Fruit fly (Drosophila melanogaster): ENCODE measurements around the gene CG15599.

Gene CG15599

DNA sequence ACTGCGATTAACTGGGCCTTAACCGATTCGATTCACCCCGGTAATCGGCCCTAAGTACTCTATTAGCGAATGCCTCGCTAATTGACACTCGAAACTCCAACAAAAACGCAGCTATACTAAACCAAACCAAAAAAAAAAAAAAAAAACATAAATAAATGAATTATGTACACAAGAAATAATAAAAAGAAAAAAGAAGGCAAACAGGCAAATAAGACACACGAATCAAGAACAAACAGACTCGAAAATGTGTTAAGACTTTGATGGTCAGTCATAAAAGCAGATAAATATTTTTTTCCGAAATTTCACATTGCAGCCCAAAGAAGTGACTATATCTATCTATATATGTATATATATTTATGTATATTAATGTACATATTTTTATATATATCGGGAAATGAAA, 48.7 kb downstream of the CG15599 start (continued):
- TF ChIP-seq crol (GFP tag; IDR thresholded peaks at IDR 0.05) (no peak), Atf6 (GFP tag; IDR thresholded peaks at IDR 0.05) (peak; percentile 43; the same call in 1 of the 2 replicates), BEAF-32 (GFP tag; optimal IDR thresholded peaks at IDR 0.05) (no peak), pfk (GFP tag; optimal IDR thresholded peaks at IDR 0.05) (no peak), unpg (GFP tag; optimal IDR thresholded peaks at IDR 0.05) (peak; percentile 15), lab (GFP tag; optimal IDR thresholded peaks at IDR 0.05) (peak; percentile 43), CG17361 (GFP tag; IDR thresholded peaks at IDR 0.05) (no peak), hkb (optimal IDR thresholded peaks at IDR 0.05) (no peak), hkb (GFP tag; IDR thresholded peaks at IDR 0.05) (peak; percentile 24; the same call in 1 of the 2 replicates), CG11456 (GFP tag; IDR thresholded peaks at IDR 0.05) (no peak), CG14441 (GFP tag; IDR thresholded peaks at IDR 0.05) (no peak), CG13424 (tag; optimal IDR thresholded peaks at IDR 0.05) (peak; percentile 8), Elba2 (GFP tag; optimal IDR thresholded peaks at IDR 0.05) (no peak), crc (GFP tag; optimal IDR thresholded peaks at IDR 0.05) (no peak), Blimp-1 (GFP tag; optimal IDR thresholded peaks at IDR 0.05) (peak; percentile 14), HLH54F (GFP tag; optimal IDR thresholded peaks at IDR 0.05) (no peak), Gug (GFP tag; IDR thresholded peaks at IDR 0.05) (no peak), CG1602 (GFP tag; optimal IDR thresholded peaks at IDR 0.05) (no peak), CG1024 (GFP tag; IDR thresholded peaks at IDR 0.05) (no peak), CG12659 (GFP tag; optimal IDR thresholded peaks at IDR 0.05) (peak; percentile 8), run (tag; optimal IDR thresholded peaks at IDR 0.05) (no peak), CG34422 (GFP tag; IDR thresholded peaks at IDR 0.05) (no peak), Ets65A (GFP tag) (no peak), Poxn (GFP tag; IDR thresholded peaks at IDR 0.05) (no peak), CG18619 (GFP tag; optimal IDR thresholded peaks at IDR 0.05) (no peak), CG12942 (GFP tag; optimal IDR thresholded peaks at IDR 0.05) (no peak), Rfx (GFP tag; IDR thresholded peaks at IDR 0.05) (no peak; the same call in 1 of the 2 replicates), Ada2b (GFP tag; IDR thresholded peaks at IDR 0.05) (no peak), dati (GFP tag; IDR thresholded peaks at IDR 0.05) (no peak), Nf-YC (tag; optimal IDR thresholded peaks at IDR 0.05) (no peak), Dip3 (GFP tag; optimal IDR thresholded peaks at IDR 0.05) (no peak), Eip74EF (GFP tag; optimal IDR thresholded peaks at IDR 0.05) (no peak), Sox100B (GFP tag; optimal IDR thresholded peaks at IDR 0.05) (peak; percentile 13), CrebB (tag; optimal IDR thresholded peaks at IDR 0.05) (no peak), tap (tag; optimal IDR thresholded peaks at IDR 0.05) (no peak), CG11696 (GFP tag; IDR thresholded peaks at IDR 0.05) (no peak), ewg (GFP tag; optimal IDR thresholded peaks at IDR 0.05) (no peak), toy (GFP tag; IDR thresholded peaks at IDR 0.05) (no peak), hb (GFP tag; IDR thresholded peaks at IDR 0.05; ENCODE audit: partially characterized antibody) (no peak), peb (GFP tag; IDR thresholded peaks at IDR 0.05) (no peak), Ets97D (GFP tag; optimal IDR thresholded peaks at IDR 0.05) (no peak), Camta (GFP tag; optimal IDR thresholded peaks at IDR 0.05) (no peak), Sry-δ (GFP tag; optimal IDR thresholded peaks at IDR 0.05) (no peak), CG10462 (GFP tag; optimal IDR thresholded peaks at IDR 0.05) (no peak), CG16815 (GFP tag; optimal IDR thresholded peaks at IDR 0.05) (no peak), Taf1 (GFP tag; IDR thresholded peaks at IDR 0.05) (no peak), dimm (GFP tag; IDR thresholded peaks at IDR 0.05) (no peak), nmo (GFP tag; optimal IDR thresholded peaks at IDR 0.05) (no peak), unc-4 (GFP tag; IDR thresholded peaks at IDR 0.05; ENCODE audit: partially characterized antibody) (no peak), ab (GFP tag; optimal IDR thresholded peaks at IDR 0.05) (no peak), Oaz (GFP tag; IDR thresholded peaks at IDR 0.05) (no peak), CG9609 (GFP tag; optimal IDR thresholded peaks at IDR 0.05) (no peak), CG15601 (tag; optimal IDR thresholded peaks at IDR 0.05) (no peak)

Data from whole organism, embryonic.